Worm (Caenorhabditis elegans) whole organism, L4 larva: Measurements from ENCODE around the gene unc-50.

Source experiments
- R02D3.7 ChIP-seq: fragments of 150-350 bp; sonication (generic microtip); optimal IDR thresholded peaks from 3 replicates; lab custom pipeline; 2014; ENCODE audit warnings: missing biosample characterization, missing genetic modification characterization
- ces-1 ChIP-seq: fragments of 150-350 bp; sonication (generic microtip); optimal IDR thresholded peaks from 4 replicates; lab custom pipeline; 2014; ENCODE audit warnings: missing biosample characterization, missing genetic modification reagents, missing genetic modification characterization
- dmd-8 ChIP-seq: fragments of 200-800 bp; sonication (Bioruptor generic); IDR thresholded peaks from 2 replicates; pipeline ENCODE4 v1.3.6; 2022; ENCODE audit warnings: missing genetic modification characterization, missing compliant biosample characterization
- fkh-10 ChIP-seq: fragments of 150-350 bp; optimal IDR thresholded peaks from 2 replicates; lab custom pipeline; 2014; ENCODE audit warnings: missing biosample characterization, missing genetic modification reagents, missing genetic modification characterization
- lin-15B ChIP-seq: fragments of 150-350 bp; sonication (generic microtip); optimal IDR thresholded peaks from 3 replicates; lab custom pipeline; 2014; ENCODE audit warnings: missing biosample characterization, missing genetic modification characterization
- lir-3 ChIP-seq: sonication (generic microtip); optimal IDR thresholded peaks from 2 replicates; lab custom pipeline; 2016; ENCODE audit warnings: mild to moderate bottlenecking, missing genetic modification characterization, missing compliant biosample characterization
- lsy-2 ChIP-seq, 2 experiments: fragments of 150-350 bp in 1 of 2; sonication (generic microtip) in 1 of 2; optimal IDR thresholded peaks; 2 replicates each; lab custom pipeline; 2014 to 2017; ENCODE audit warnings: missing biosample characterization in 2 of 2, missing genetic modification characterization in 2 of 2
- madf-9 ChIP-seq: fragments of 200-800 bp; sonication (Bioruptor generic); conservative IDR thresholded peaks from 2 replicates; pipeline ENCODE4 v1.3.6; 2022; ENCODE audit warnings: missing genetic modification reagents, missing genetic modification characterization, missing compliant biosample characterization
- mdt-29 ChIP-seq: fragments of 200-800 bp; sonication (Bioruptor generic); IDR thresholded peaks from 2 replicates; pipeline ENCODE4 v1.3.6; 2022; ENCODE audit warnings: missing genetic modification reagents, missing genetic modification characterization, missing compliant biosample characterization
- nhr-11 ChIP-seq: fragments of 150-350 bp; optimal IDR thresholded peaks from 2 replicates; lab custom pipeline; 2014; ENCODE audit warnings: missing biosample characterization, missing genetic modification characterization
- nhr-25 ChIP-seq: sonication (generic microtip); optimal IDR thresholded peaks from 2 replicates; lab custom pipeline; 2017; ENCODE audit warnings: missing genetic modification characterization, mild to moderate bottlenecking, missing compliant biosample characterization, antibody characterized with exemption, moderate library complexity, borderline replicate concordance; ENCODE audit not compliant: insufficient read depth
- nhr-41 ChIP-seq: fragments of 200-800 bp; sonication (Bioruptor generic); IDR thresholded peaks from 2 replicates; pipeline ENCODE4 v1.3.6; 2022; ENCODE audit warnings: missing genetic modification reagents, missing genetic modification characterization, missing compliant biosample characterization
- sdz-12 ChIP-seq: fragments of 200-800 bp; sonication (Bioruptor generic); optimal IDR thresholded peaks from 2 replicates; lab custom pipeline; 2018; ENCODE audit warnings: mild to moderate bottlenecking, missing genetic modification characterization, missing compliant biosample characterization
- ztf-11 ChIP-seq: fragments of 150-350 bp; optimal IDR thresholded peaks from 2 replicates; lab custom pipeline; 2014; ENCODE audit warnings: missing biosample characterization, missing genetic modification characterization

DNA sequence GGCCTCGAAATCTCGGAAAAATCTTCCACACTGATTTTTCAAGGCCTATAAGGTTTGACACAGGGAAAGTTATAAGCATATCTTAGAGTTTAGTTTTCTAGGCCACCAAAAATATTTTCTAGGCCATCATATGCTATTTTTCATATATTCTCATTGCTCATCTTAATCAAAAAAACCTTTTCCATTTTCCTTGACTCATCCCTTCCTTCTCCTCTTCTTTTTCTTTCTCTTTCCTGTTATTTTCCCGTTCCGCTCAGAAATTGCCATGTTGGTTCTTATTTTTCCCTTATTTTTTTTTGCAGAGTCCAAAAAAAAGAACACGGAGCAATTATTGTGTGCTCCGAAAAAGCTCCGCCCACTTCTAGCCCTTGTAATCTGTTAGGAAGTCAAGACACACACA lies 46.7 kb upstream of the unc-50 start, which contains the start of gene tbc-8:
- TF ChIP-seq nhr-25 (tag; lab: Kevin White, UChicago) = no peak
- no peak for TF ChIP-seq nhr-11
- no peak for TF ChIP-seq ces-1
- TF ChIP-seq lir-3 (tag; lab: Kevin White, UChicago) = no peak
- TF ChIP-seq dmd-8 (GFP tag; lab: Robert Waterston, UW) = no peak
- no peak for TF ChIP-seq lin-15B (tag; lab: Kevin White, UChicago)
- no peak for TF ChIP-seq mdt-29 (GFP tag; lab: Robert Waterston, UW)
- TF ChIP-seq ztf-11 (tag; lab: Kevin White, UChicago) = no peak
- TF ChIP-seq R02D3.7 (tag; lab: Kevin White, UChicago) = no peak
- no peak for TF ChIP-seq nhr-41
- TF ChIP-seq lsy-2 (tag; optimal IDR thresholded peaks at IDR 0.05; lab: Kevin White, UChicago) = no peak
- TF ChIP-seq madf-9 = no peak
- no peak for TF ChIP-seq fkh-10 (GFP tag; lab: Kevin White, UChicago)
- TF ChIP-seq sdz-12 (GFP tag; lab: Kevin White, UChicago) = no peak
